Worm (Caenorhabditis elegans): ENCODE data around the gene ergi-3.

ce11 chrX:15630340-15630739 lies 13.8 kb upstream of the ergi-3 start, which contains the start of gene K09E9.4:
- TF ChIP-seq C04F5.9 (tag; optimal IDR thresholded peaks at IDR 0.05) (no peak), nhr-237 (tag; optimal IDR thresholded peaks at IDR 0.05) (no peak), sptf-1 (tag; optimal IDR thresholded peaks at IDR 0.05) (no peak), nhr-28 (tag; optimal IDR thresholded peaks at IDR 0.05) (no peak), mdl-1 (tag; optimal IDR thresholded peaks at IDR 0.05) (no peak), nhr-11 (tag; optimal IDR thresholded peaks at IDR 0.05) (no peak), xbp-1 (tag; optimal IDR thresholded peaks at IDR 0.05) (no peak), aly-2 (tag; optimal IDR thresholded peaks at IDR 0.05) (no peak)
